Fruit fly (Drosophila melanogaster) whole organism: ENCODE measurements around the gene Spn77Bc.

Experiments
- CG8478 ChIP-seq: fragments of >200 bp; optimal IDR thresholded peaks from 2 replicates; lab custom pipeline; 2018; ENCODE audit warnings: inconsistent platforms
- Dll ChIP-seq: fragments of >200 bp; optimal IDR thresholded peaks from 2 replicates; lab custom pipeline; 2017
- EcR ChIP-seq, 2 experiments: fragments of >200 bp; optimal IDR thresholded peaks; 2 replicates each; lab custom pipeline; 2017; ENCODE audit warnings: missing biosample characterization in 2 of 2, missing genetic modification characterization in 2 of 2, missing genetic modification reagents in 2 of 2
- pan ChIP-seq: fragments of >200 bp; optimal IDR thresholded peaks from 2 replicates; lab custom pipeline; 2017
- psq ChIP-seq: fragments of >200 bp; optimal IDR thresholded peaks from 2 replicates; lab custom pipeline; 2017
- usp ChIP-seq: fragments of >200 bp; optimal IDR thresholded peaks from 2 replicates; lab custom pipeline; 2017; ENCODE audit warnings: missing biosample characterization, missing genetic modification characterization, mixed read lengths

Spn77Bc gene

DNA sequence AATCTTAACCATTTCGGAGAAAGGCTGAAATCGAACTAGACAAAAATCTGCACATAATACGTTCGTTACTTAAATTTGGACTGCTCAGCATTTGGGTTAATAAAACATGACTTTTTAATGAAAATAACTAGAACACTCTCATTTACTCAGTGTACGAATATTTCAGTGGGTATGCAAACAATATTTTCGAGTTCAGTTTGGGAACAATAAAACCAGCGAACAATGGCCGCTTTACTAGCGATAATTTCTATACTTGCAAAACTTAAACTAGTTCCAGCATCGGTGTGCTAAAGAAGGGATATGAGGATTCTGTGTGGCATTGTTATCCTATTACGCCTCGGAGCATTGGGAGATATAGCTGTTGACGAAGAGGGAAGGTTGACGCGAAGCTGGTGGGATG is 15.8 kb downstream of the Spn77Bc start, which contains the start of gene CG5665:
CG5665 (plus strand) TSS at position 301 of the 400 bp plus-strand sequence.
- no peak for TF ChIP-seq Dll (lab: Kevin White, UChicago)
- TF ChIP-seq psq, result no peak
- TF ChIP-seq EcR (GFP tag; optimal IDR thresholded peaks at IDR 0.05; lab: Kevin White, UChicago), result no peak
- no peak for TF ChIP-seq pan (lab: Kevin White, UChicago)
- TF ChIP-seq CG8478 (lab: Kevin White, UChicago), result no peak
- TF ChIP-seq usp (GFP tag; lab: Kevin White, UChicago), result no peak

- no peak for TF ChIP-seq pan (lab: Kevin White, UChicago)
- no peak for TF ChIP-seq EcR (GFP tag; optimal IDR thresholded peaks at IDR 0.05; lab: Kevin White, UChicago)
- TF ChIP-seq usp (GFP tag; lab: Kevin White, UChicago), result no peak
- no peak for TF ChIP-seq CG8478 (lab: Kevin White, UChicago)
- TF ChIP-seq psq, result no peak
- no peak for TF ChIP-seq Dll (lab: Kevin White, UChicago)
These were observed 19.0 kb downstream of the Spn77Bc start, which contains the start of gene Prim2 for dm6 chr3L:20361389-20361788. Gene Prim2 (minus strand): TSS chr3L:20361585.

DNA sequence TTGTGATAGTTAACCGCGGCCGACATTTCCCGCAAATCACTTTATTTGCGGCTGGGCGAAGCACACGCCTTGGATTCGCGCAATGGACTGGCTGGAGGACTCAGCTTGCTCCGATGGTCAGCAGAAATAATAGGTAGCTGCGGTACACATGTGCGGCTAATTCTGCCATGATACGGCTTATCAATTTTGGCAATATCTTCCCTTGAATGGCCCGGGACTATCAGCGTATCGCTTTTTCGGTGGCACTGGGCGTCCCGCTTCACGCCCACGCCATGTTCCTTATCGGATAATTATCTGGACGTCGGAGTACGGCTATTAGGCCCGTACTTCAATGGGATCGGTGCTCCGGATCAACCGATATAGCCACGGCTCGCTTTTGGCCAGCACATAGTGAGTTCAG is 23.6 kb downstream of the Spn77Bc start:
- TF ChIP-seq Dll (lab: Kevin White, UChicago) (no peak), psq (no peak), EcR (GFP tag; optimal IDR thresholded peaks at IDR 0.05; lab: Kevin White, UChicago) (no peak), CG8478 (lab: Kevin White, UChicago) (no peak), usp (GFP tag; lab: Kevin White, UChicago) (no peak), pan (lab: Kevin White, UChicago) (no peak)

- no peak for TF ChIP-seq EcR (GFP tag; optimal IDR thresholded peaks at IDR 0.05; lab: Kevin White, UChicago)
- no peak for TF ChIP-seq CG8478 (lab: Kevin White, UChicago)
- TF ChIP-seq psq, result no peak
- TF ChIP-seq Dll (lab: Kevin White, UChicago), result no peak
- TF ChIP-seq usp (GFP tag; lab: Kevin White, UChicago), result no peak
- no peak for TF ChIP-seq pan (lab: Kevin White, UChicago)
These were observed 24.4 kb downstream of the Spn77Bc start, which contains the start of the genes Toll-9 and in for dm6 chr3L:20366674-20367372. Gene Toll-9 (minus strand): TSS chr3L:20366724. Gene in (plus strand): TSS chr3L:20367198.

DNA sequence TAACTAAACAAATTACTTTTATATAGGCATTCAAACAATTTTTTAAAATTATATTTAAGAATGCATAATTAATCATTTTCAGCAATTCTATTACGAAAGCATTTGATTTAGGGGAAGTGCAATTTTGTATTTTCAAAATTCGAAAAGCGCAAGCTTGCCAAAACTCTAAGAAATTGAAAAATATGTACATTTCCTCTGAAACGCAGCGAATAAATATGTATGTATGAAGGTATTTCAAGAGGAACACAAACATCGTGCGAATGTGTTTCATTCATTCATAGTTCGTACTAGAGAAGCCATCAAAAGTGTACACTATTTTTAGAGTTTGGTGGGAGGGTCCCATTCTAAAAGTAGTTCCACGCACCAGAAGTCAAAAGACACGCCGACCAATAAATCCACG is 27.6 kb downstream of the Spn77Bc start, which contains the start of gene CG13247:
CG13247 (plus strand) TSS at position 301 of the 400 bp plus-strand sequence.
- TF ChIP-seq CG8478 (lab: Kevin White, UChicago), result no peak
- no peak for TF ChIP-seq EcR (GFP tag; optimal IDR thresholded peaks at IDR 0.05; lab: Kevin White, UChicago)
- TF ChIP-seq usp (GFP tag; lab: Kevin White, UChicago), result no peak
- TF ChIP-seq pan (lab: Kevin White, UChicago), result no peak
- no peak for TF ChIP-seq Dll (lab: Kevin White, UChicago)
- TF ChIP-seq psq, result no peak

- TF ChIP-seq EcR (GFP tag; optimal IDR thresholded peaks at IDR 0.05; lab: Kevin White, UChicago) (no peak), Dll (lab: Kevin White, UChicago) (no peak), CG8478 (lab: Kevin White, UChicago) (no peak), usp (GFP tag; lab: Kevin White, UChicago) (no peak), psq (no peak), pan (lab: Kevin White, UChicago) (no peak)
These were observed 33.0 kb downstream of the Spn77Bc start for dm6 chr3L:20375467-20375866.

dm6 chr3L:20375878-20376563 is 33.6 kb downstream of the Spn77Bc start, which contains the start of the genes Ide and RhoBTB:
Gene Ide (minus strand): TSS chr3L:20375896.
Gene RhoBTB (plus strand): TSS chr3L:20376242.
- TF ChIP-seq Dll (lab: Kevin White, UChicago), result no peak
- no peak for TF ChIP-seq EcR (GFP tag; optimal IDR thresholded peaks at IDR 0.05; lab: Kevin White, UChicago)
- TF ChIP-seq pan (lab: Kevin White, UChicago), result no peak
- TF ChIP-seq usp (GFP tag; lab: Kevin White, UChicago), result no peak
- TF ChIP-seq psq, result no peak

dm6 chr3L:20376564-20376920 is 34.1 kb downstream of the Spn77Bc start:
- TF ChIP-seq pan (lab: Kevin White, UChicago), result no peak

DNA sequence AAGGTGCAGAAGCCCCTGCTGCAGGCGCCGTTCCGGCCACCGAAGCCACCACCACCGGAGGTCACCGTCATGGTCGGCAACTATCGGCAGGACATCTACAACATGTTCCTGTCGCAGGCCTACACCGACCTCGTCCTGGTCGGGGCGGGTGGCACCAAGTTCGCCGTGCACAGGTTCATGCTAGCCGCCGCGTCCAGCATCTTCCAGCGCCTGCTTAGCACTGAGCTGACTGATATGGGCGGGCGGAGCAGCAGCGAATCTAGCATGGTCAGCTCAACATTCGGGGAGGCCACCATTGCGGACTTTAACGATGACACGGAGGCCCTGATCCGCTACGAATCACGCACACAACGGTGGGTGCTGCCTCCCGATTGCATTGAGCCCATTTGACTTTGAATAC is 37.1 kb downstream of the Spn77Bc start:
- TF ChIP-seq usp (GFP tag; lab: Kevin White, UChicago) (no peak), Dll (lab: Kevin White, UChicago) (no peak), pan (lab: Kevin White, UChicago) (no peak), EcR (GFP tag; optimal IDR thresholded peaks at IDR 0.05; lab: Kevin White, UChicago) (no peak), CG8478 (lab: Kevin White, UChicago) (no peak), psq (no peak)

DNA sequence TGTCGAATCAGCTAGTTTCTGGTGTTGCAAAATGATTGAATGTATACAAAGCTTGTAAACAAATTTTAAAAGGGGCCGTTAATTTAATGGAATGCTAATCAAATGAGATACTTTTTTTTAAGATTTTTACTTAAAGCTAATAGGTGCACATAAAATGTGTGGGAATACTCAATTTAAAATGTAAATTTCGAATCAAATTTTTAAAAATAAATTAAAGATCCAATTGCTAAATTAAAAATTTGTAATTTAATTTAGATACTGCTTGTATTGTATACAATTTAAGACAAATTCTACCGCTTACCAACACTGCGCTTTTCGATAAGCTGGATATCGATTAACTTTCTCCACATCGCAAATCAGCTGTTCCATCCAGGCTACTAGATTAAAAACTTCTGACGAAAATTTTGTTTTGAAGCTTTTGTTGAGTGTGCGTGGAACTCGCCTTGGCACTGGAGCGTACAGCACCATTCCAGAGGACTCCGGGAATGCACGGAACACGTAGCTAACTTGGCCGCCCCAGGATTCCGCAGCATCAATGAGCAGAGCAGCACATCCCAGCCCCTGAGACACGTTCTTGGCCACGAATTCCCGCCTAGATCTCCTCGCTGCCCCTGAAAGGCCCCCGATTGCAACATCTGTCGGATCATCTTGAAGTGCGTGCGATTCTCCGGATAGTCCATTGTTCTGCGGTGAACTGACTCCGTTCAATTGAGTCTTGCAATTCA is 41.8 kb downstream of the Spn77Bc start, which contains the start of the genes CG5498 and fbl:
CG5498 (minus strand) TSS at position 24 of the 725 bp plus-strand sequence.
fbl (plus strand) TSS at position 344 of the 725 bp plus-strand sequence.
- no peak for TF ChIP-seq EcR (GFP tag; optimal IDR thresholded peaks at IDR 0.05; lab: Kevin White, UChicago)
- TF ChIP-seq usp (GFP tag; lab: Kevin White, UChicago), result no peak
- TF ChIP-seq CG8478 (lab: Kevin White, UChicago), result no peak
- no peak for TF ChIP-seq Dll (lab: Kevin White, UChicago)
- no peak for TF ChIP-seq pan (lab: Kevin White, UChicago)
- TF ChIP-seq psq, result no peak

DNA sequence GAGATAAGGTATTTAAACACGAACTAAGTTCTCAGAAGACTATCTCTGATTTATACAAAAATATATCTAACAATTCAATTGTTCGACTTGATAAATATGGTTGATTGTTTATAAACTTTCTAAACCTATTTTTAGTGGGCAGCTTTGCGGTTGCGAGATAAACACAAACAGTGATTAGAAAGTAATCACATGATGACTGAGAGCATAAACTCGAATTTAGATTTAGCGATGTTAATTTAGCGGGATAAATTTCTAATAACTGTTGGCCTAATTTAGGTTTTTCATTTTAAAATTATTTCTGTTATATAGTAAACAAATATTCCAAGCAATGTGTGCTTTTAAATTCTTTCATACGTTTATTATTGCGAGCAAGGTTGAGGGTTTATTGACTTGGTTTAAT is 42.6 kb downstream of the Spn77Bc start:
- TF ChIP-seq pan (lab: Kevin White, UChicago), result no peak
- no peak for TF ChIP-seq psq
- no peak for TF ChIP-seq EcR (GFP tag; optimal IDR thresholded peaks at IDR 0.05; lab: Kevin White, UChicago)
- TF ChIP-seq CG8478 (lab: Kevin White, UChicago), result no peak
